Fruit fly (Drosophila melanogaster): ENCODE results near the gene RabX5.

dm6 chr3L:1694317-1694716 is 24.4 kb upstream of the RabX5 start, which contains the start of gene CG12011:
- TF ChIP-seq CG11617 (GFP tag; optimal IDR thresholded peaks at IDR 0.05) (no peak), Mnt (GFP tag; optimal IDR thresholded peaks at IDR 0.05) (no peak), Crg-1 (GFP tag; optimal IDR thresholded peaks at IDR 0.05) (no peak), bab1 (GFP tag; optimal IDR thresholded peaks at IDR 0.05) (no peak), kay (GFP tag; ENCODE audit: borderline replicate concordance) (no peak), Clk (GFP tag; optimal IDR thresholded peaks at IDR 0.05) (no peak)

All from whole organism, adult.